Fruit fly (Drosophila melanogaster) whole organism, prepupa: Measurements from ENCODE around the gene CG3857.
A peak's percentile ranks its signal among the peaks of the same experiment; 100 is the strongest.

Experiments
- CG10669 ChIP-seq: fragments of 200-800 bp; sonication (Bioruptor generic); optimal IDR thresholded peaks from 3 replicates; lab custom pipeline; 2018; ENCODE audit warnings: missing biosample characterization, mild to moderate bottlenecking, missing genetic modification characterization, moderate library complexity
- CG11294 ChIP-seq: fragments of 200-800 bp; sonication (Bioruptor generic); IDR thresholded peaks from 2 replicates; pipeline ENCODE4 v1.3.6; 2022; ENCODE audit warnings: missing biosample characterization, missing genetic modification characterization
- CG11762 ChIP-seq: fragments of 200-800 bp; sonication (Bioruptor generic); optimal IDR thresholded peaks from 3 replicates; lab custom pipeline; 2016; ENCODE audit warnings: missing biosample characterization, missing genetic modification characterization; ENCODE audit not compliant: insufficient read depth
- CG11902 ChIP-seq: fragments of 200-800 bp; sonication (Bioruptor generic); optimal IDR thresholded peaks from 3 replicates; lab custom pipeline; 2016; ENCODE audit warnings: missing biosample characterization, missing genetic modification characterization
- CG1621 ChIP-seq: fragments of 200-800 bp; sonication (Bioruptor generic); optimal IDR thresholded peaks from 3 replicates; lab custom pipeline; 2018; ENCODE audit warnings: missing biosample characterization, mild to moderate bottlenecking, missing genetic modification characterization
- CG16779 ChIP-seq: fragments of 200-800 bp; sonication (Bioruptor generic); optimal IDR thresholded peaks from 3 replicates; lab custom pipeline; 2017; ENCODE audit warnings: missing biosample characterization, mild to moderate bottlenecking, missing genetic modification characterization
- CG31627 ChIP-seq: fragments of 200-800 bp; sonication (Bioruptor generic); optimal IDR thresholded peaks from 3 replicates; lab custom pipeline; 2016; ENCODE audit warnings: missing biosample characterization, missing genetic modification characterization
- CG32006 ChIP-seq: fragments of 200-800 bp; sonication (Bioruptor generic); optimal IDR thresholded peaks from 3 replicates; lab custom pipeline; 2017; ENCODE audit warnings: missing biosample characterization, mild to moderate bottlenecking, missing genetic modification characterization
- CG34406 ChIP-seq: fragments of 200-800 bp; sonication (Bioruptor generic); optimal IDR thresholded peaks from 3 replicates; lab custom pipeline; 2016; ENCODE audit warnings: missing biosample characterization, missing genetic modification characterization
- CG3919 ChIP-seq: fragments of 200-800 bp; sonication (Bioruptor generic); optimal IDR thresholded peaks from 3 replicates; lab custom pipeline; 2016; ENCODE audit warnings: missing biosample characterization, missing genetic modification characterization
- CG4318 ChIP-seq: fragments of 200-800 bp; sonication (Bioruptor generic); optimal IDR thresholded peaks from 3 replicates; lab custom pipeline; 2017; ENCODE audit warnings: missing biosample characterization, mild to moderate bottlenecking, missing genetic modification characterization
- CG6163 ChIP-seq: fragments of 200-800 bp; sonication (Bioruptor generic); IDR thresholded peaks from 3 replicates; pipeline ENCODE4 v1.3.6; 2022; ENCODE audit warnings: missing biosample characterization, missing genetic modification characterization
- CG6276 ChIP-seq: fragments of 200-800 bp; sonication (Bioruptor generic); optimal IDR thresholded peaks from 2 replicates; lab custom pipeline; 2017; ENCODE audit warnings: missing biosample characterization, mild to moderate bottlenecking, missing genetic modification characterization
- CG6792 ChIP-seq: fragments of 200-800 bp; sonication (Bioruptor generic); optimal IDR thresholded peaks from 3 replicates; lab custom pipeline; 2016; ENCODE audit warnings: missing biosample characterization, missing genetic modification characterization
- CG7368 ChIP-seq: fragments of 200-800 bp; sonication (Bioruptor generic); optimal IDR thresholded peaks from 3 replicates; lab custom pipeline; 2016; ENCODE audit warnings: missing biosample characterization, missing genetic modification characterization
- CG8119 ChIP-seq: fragments of 200-800 bp; sonication (Bioruptor generic); IDR thresholded peaks from 3 replicates; pipeline ENCODE4 v1.3.6; 2022; ENCODE audit warnings: missing biosample characterization, missing genetic modification characterization
- CG8319 ChIP-seq: fragments of 200-800 bp; sonication (Bioruptor generic); optimal IDR thresholded peaks from 3 replicates; lab custom pipeline; 2016; ENCODE audit warnings: missing biosample characterization, missing genetic modification characterization
- CG8632 ChIP-seq: fragments of 200-800 bp; sonication (Bioruptor generic); optimal IDR thresholded peaks from 3 replicates; lab custom pipeline; 2016; ENCODE audit warnings: missing biosample characterization, missing genetic modification characterization
- Eip78C ChIP-seq: fragments of 200-800 bp; sonication (Bioruptor generic); peaks from one replicate; lab custom pipeline; 2016; ENCODE audit warnings: missing biosample characterization, missing genetic modification characterization
- Eip93F ChIP-seq: fragments of 200-800 bp; sonication (Bioruptor generic); optimal IDR thresholded peaks from 2 replicates; lab custom pipeline; 2016; ENCODE audit warnings: missing biosample characterization, mild to moderate bottlenecking, missing genetic modification characterization
- Ets21C ChIP-seq: fragments of 200-800 bp; sonication (Bioruptor generic); optimal IDR thresholded peaks from 3 replicates; lab custom pipeline; 2016; ENCODE audit warnings: missing biosample characterization, missing genetic modification characterization
- Ets96B ChIP-seq: fragments of 200-800 bp; optimal IDR thresholded peaks from 2 replicates; lab custom pipeline; 2019; ENCODE audit warnings: missing biosample characterization, mild to moderate bottlenecking, missing genetic modification characterization, moderate library complexity
- Gug ChIP-seq: fragments of 200-800 bp; sonication (Bioruptor generic); IDR thresholded peaks from 2 replicates; pipeline ENCODE4 v1.3.6; 2022; ENCODE audit warnings: missing biosample characterization, missing genetic modification characterization
- Hr38 ChIP-seq: sonication (Bioruptor generic); optimal IDR thresholded peaks from 2 replicates; lab custom pipeline; 2016; ENCODE audit warnings: missing biosample characterization, missing genetic modification characterization
- Hr39 ChIP-seq: fragments of 200-800 bp; sonication (Bioruptor generic); optimal IDR thresholded peaks from 2 replicates; lab custom pipeline; 2016; ENCODE audit warnings: missing biosample characterization, missing genetic modification characterization
- Hr4 ChIP-seq: fragments of 200-800 bp; sonication (Bioruptor generic); optimal IDR thresholded peaks from 3 replicates; lab custom pipeline; 2016; ENCODE audit warnings: missing biosample characterization, missing genetic modification characterization
- Lpt ChIP-seq: fragments of 200-800 bp; sonication (Bioruptor generic); optimal IDR thresholded peaks from 3 replicates; lab custom pipeline; 2016; ENCODE audit warnings: missing biosample characterization, missing genetic modification characterization
- OdsH ChIP-seq: fragments of 200-800 bp; sonication (Bioruptor generic); optimal IDR thresholded peaks from 3 replicates; lab custom pipeline; 2016; ENCODE audit warnings: missing biosample characterization, missing genetic modification characterization
- Smox ChIP-seq: fragments of 200-800 bp; sonication (Bioruptor generic); optimal IDR thresholded peaks from 3 replicates; lab custom pipeline; 2016; ENCODE audit warnings: missing biosample characterization, missing genetic modification characterization
- Sox102F ChIP-seq: fragments of 200-800 bp; sonication (Bioruptor generic); optimal IDR thresholded peaks from 2 replicates; lab custom pipeline; 2016; ENCODE audit warnings: missing biosample characterization, mild to moderate bottlenecking, missing genetic modification characterization
- Sox14 ChIP-seq: fragments of 200-800 bp; sonication (Bioruptor generic); optimal IDR thresholded peaks from 3 replicates; lab custom pipeline; 2016; ENCODE audit warnings: missing biosample characterization, missing genetic modification characterization
- Sox15 ChIP-seq: fragments of 200-800 bp; sonication (Bioruptor generic); optimal IDR thresholded peaks from 3 replicates; lab custom pipeline; 2016; ENCODE audit warnings: missing biosample characterization, missing genetic modification characterization
- achi ChIP-seq: fragments of 200-800 bp; sonication (Bioruptor generic); optimal IDR thresholded peaks from 3 replicates; lab custom pipeline; 2016; ENCODE audit warnings: missing biosample characterization, missing genetic modification characterization
- acj6 ChIP-seq: fragments of 200-800 bp; sonication (Bioruptor generic); optimal IDR thresholded peaks from 3 replicates; lab custom pipeline; 2016; ENCODE audit warnings: missing biosample characterization, missing genetic modification characterization
- cyc ChIP-seq: fragments of 200-800 bp; sonication (Bioruptor generic); optimal IDR thresholded peaks from 3 replicates; lab custom pipeline; 2016; ENCODE audit warnings: missing biosample characterization, missing genetic modification characterization
- dac ChIP-seq: fragments of 200-800 bp; sonication (Bioruptor generic); optimal IDR thresholded peaks from 2 replicates; lab custom pipeline; 2017; ENCODE audit warnings: missing biosample characterization, mild to moderate bottlenecking, missing genetic modification characterization
- dsx ChIP-seq: fragments of 200-800 bp; optimal IDR thresholded peaks from 3 replicates; lab custom pipeline; 2019; ENCODE audit warnings: missing biosample characterization, mild to moderate bottlenecking, missing genetic modification characterization, moderate library complexity; ENCODE audit not compliant: poor library complexity, severe bottlenecking
- eg ChIP-seq: fragments of 200-800 bp; sonication (Bioruptor generic); IDR thresholded peaks from 3 replicates; pipeline ENCODE4 v1.3.6; 2022; ENCODE audit warnings: missing biosample characterization, missing genetic modification characterization
- esn ChIP-seq: fragments of 200-800 bp; sonication (Bioruptor generic); optimal IDR thresholded peaks from 2 replicates; lab custom pipeline; 2016; ENCODE audit warnings: missing biosample characterization, mild to moderate bottlenecking, missing genetic modification characterization, moderate library complexity
- fd59A ChIP-seq: fragments of 200-800 bp; sonication (Bioruptor generic); optimal IDR thresholded peaks from 2 replicates; lab custom pipeline; 2017; ENCODE audit warnings: missing biosample characterization, mild to moderate bottlenecking, missing genetic modification characterization, missing genetic modification reagents
- fd85E ChIP-seq: fragments of 200-800 bp; sonication (Bioruptor generic); optimal IDR thresholded peaks from 3 replicates; lab custom pipeline; 2016; ENCODE audit warnings: missing biosample characterization, missing genetic modification characterization
- fkh ChIP-seq: fragments of 200-800 bp; sonication (Bioruptor generic); optimal IDR thresholded peaks from 3 replicates; lab custom pipeline; 2017; ENCODE audit warnings: missing biosample characterization, mild to moderate bottlenecking, missing genetic modification characterization, moderate library complexity
- lz ChIP-seq: fragments of 200-800 bp; sonication (Bioruptor generic); optimal IDR thresholded peaks from 3 replicates; lab custom pipeline; 2016; ENCODE audit warnings: missing biosample characterization, missing genetic modification characterization
- net ChIP-seq: fragments of 200-800 bp; sonication (Bioruptor generic); optimal IDR thresholded peaks from 3 replicates; lab custom pipeline; 2016; ENCODE audit warnings: missing biosample characterization, missing genetic modification characterization
- pdm3 ChIP-seq: fragments of 200-800 bp; sonication (Bioruptor generic); optimal IDR thresholded peaks from 3 replicates; lab custom pipeline; 2016; ENCODE audit warnings: missing biosample characterization, missing genetic modification characterization
- salr ChIP-seq, 2 experiments: fragments of 200-800 bp; sonication (Bioruptor generic); optimal IDR thresholded peaks; 3 replicates each; lab custom pipeline; 2016 to 2018; ENCODE audit warnings: missing biosample characterization in 2 of 2, missing genetic modification characterization in 2 of 2, mild to moderate bottlenecking in 1 of 2
- spab ChIP-seq: fragments of 200-800 bp; sonication (Bioruptor generic); optimal IDR thresholded peaks from 2 replicates; lab custom pipeline; 2017; ENCODE audit warnings: missing biosample characterization, mild to moderate bottlenecking, missing genetic modification characterization, missing genetic modification reagents
- ss ChIP-seq, 2 experiments: fragments of 200-800 bp; sonication (Bioruptor generic); optimal IDR thresholded peaks; 2 replicates in 1 of 2; 3 replicates in 1 of 2; lab custom pipeline; 2017 to 2018; ENCODE audit warnings: mild to moderate bottlenecking in 2 of 2, missing biosample characterization in 2 of 2, missing genetic modification characterization in 2 of 2, moderate library complexity in 1 of 2
- svp ChIP-seq: fragments of 200-800 bp; sonication (Bioruptor generic); peaks from one replicate; lab custom pipeline; 2016; ENCODE audit warnings: missing biosample characterization, missing genetic modification characterization
- topi ChIP-seq: fragments of 200-800 bp; sonication (Bioruptor generic); optimal IDR thresholded peaks from 3 replicates; lab custom pipeline; 2016; ENCODE audit warnings: missing biosample characterization, missing genetic modification characterization
- vri ChIP-seq: fragments of 200-800 bp; sonication (Bioruptor generic); optimal IDR thresholded peaks from 3 replicates; lab custom pipeline; 2016; ENCODE audit warnings: missing biosample characterization, mild to moderate bottlenecking, missing genetic modification characterization

CG3857 gene

dm6 chrX:1968581-1969258 is 28.9 kb upstream of the CG3857 start:
- TF ChIP-seq OdsH (GFP tag; lab: Kevin White, UChicago) (peak; percentile 85), CG11762 (GFP tag; lab: Kevin White, UChicago) (peak; percentile 65), spab (GFP tag; lab: Kevin White, UChicago) (peak; percentile 68), CG11902 (GFP tag; lab: Kevin White, UChicago) (peak; percentile 69), CG8119 (peak; percentile 93), CG8632 (GFP tag; lab: Kevin White, UChicago) (peak; percentile 60), fd85E (GFP tag; lab: Kevin White, UChicago) (peak; percentile 0), acj6 (peak; percentile 77), Ets21C (no peak), Sox14 (GFP tag; lab: Kevin White, UChicago) (peak; percentile 73), fkh (GFP tag; lab: Kevin White, UChicago) (peak; percentile 6), CG16779 (tag; lab: Kevin White, UChicago) (peak; percentile 73), svp (GFP tag; lab: Kevin White, UChicago) (peak; percentile 67), CG4318 (GFP tag; lab: Kevin White, UChicago) (peak; percentile 86), Ets96B (tag; lab: Kevin White, UChicago) (peak; percentile 69), Hr39 (GFP tag; lab: Kevin White, UChicago) (peak; percentile 24), lz (GFP tag; lab: Kevin White, UChicago) (peak; percentile 40), net (GFP tag; lab: Kevin White, UChicago) (peak; percentile 80), CG31627 (peak; percentile 43), achi (GFP tag; lab: Kevin White, UChicago) (peak; percentile 76), Lpt (GFP tag; lab: Kevin White, UChicago) (peak; percentile 83), CG1621 (tag; lab: Kevin White, UChicago) (peak; percentile 75), CG3919 (peak; percentile 78), Hr4 (GFP tag; lab: Kevin White, UChicago) (peak; percentile 90), CG7368 (GFP tag; lab: Kevin White, UChicago) (peak; percentile 85), CG6163 (GFP tag; lab: Robert Waterston, UW) (peak; percentile 75), pdm3 (GFP tag; lab: Kevin White, UChicago) (peak; percentile 88), topi (GFP tag; lab: Kevin White, UChicago) (peak; percentile 37), CG6276 (GFP tag; lab: Kevin White, UChicago) (peak; percentile 91), Smox (GFP tag; lab: Kevin White, UChicago) (no peak), fd59A (GFP tag; lab: Kevin White, UChicago) (peak; percentile 66), Gug (GFP tag; lab: Robert Waterston, UW) (peak; percentile 79), ss (GFP tag; optimal IDR thresholded peaks at IDR 0.05; lab: Kevin White, UChicago) (peak; percentile 60 to 77), salr (GFP tag; optimal IDR thresholded peaks at IDR 0.05; lab: Kevin White, UChicago) (peak; percentile 31 to 71), vri (GFP tag; lab: Kevin White, UChicago) (no peak), esn (GFP tag; lab: Kevin White, UChicago) (peak; percentile 27), CG8319 (GFP tag; lab: Kevin White, UChicago) (peak; percentile 16), dac (GFP tag; lab: Kevin White, UChicago) (peak; percentile 86), Hr38 (GFP tag; lab: Kevin White, UChicago) (no peak), CG10669 (GFP tag; lab: Kevin White, UChicago) (peak; percentile 71), CG32006 (GFP tag; lab: Kevin White, UChicago) (peak; percentile 93), cyc (GFP tag; lab: Kevin White, UChicago) (peak; percentile 30), CG34406 (GFP tag; lab: Kevin White, UChicago) (peak; percentile 67), Eip93F (GFP tag; lab: Kevin White, UChicago) (no peak), Eip78C (peak; percentile 94), CG11294 (peak; percentile 87), eg (GFP tag; lab: Robert Waterston, UW) (peak; percentile 91), Sox15 (GFP tag; lab: Kevin White, UChicago) (peak; percentile 56), Sox102F (GFP tag; lab: Kevin White, UChicago) (no peak), CG6792 (GFP tag; lab: Kevin White, UChicago) (peak; percentile 77), dsx (GFP tag; lab: Kevin White, UChicago) (peak; percentile 45)
